Worm (Caenorhabditis elegans) whole organism, L3 larva: ENCODE results near the gene C56A3.8.

ENCODE experiments used
- R02D3.7 ChIP-seq: fragments of 150-350 bp; optimal IDR thresholded peaks from 2 replicates; lab custom pipeline; 2014; ENCODE audit warnings: missing biosample characterization, missing genetic modification characterization
- ZK546.5 ChIP-seq: sonication (generic microtip); optimal IDR thresholded peaks from 2 replicates; lab custom pipeline; 2017; ENCODE audit warnings: missing biosample characterization, missing genetic modification characterization
- aly-2 ChIP-seq: fragments of 150-350 bp; optimal IDR thresholded peaks from 2 replicates; lab custom pipeline; 2014; ENCODE audit warnings: missing biosample characterization, missing genetic modification characterization
- ama-1 ChIP-seq: fragments of 150-350 bp; optimal IDR thresholded peaks from 2 replicates; lab custom pipeline; 2018
- ceh-28 ChIP-seq: fragments of 150-350 bp; optimal IDR thresholded peaks from 2 replicates; lab custom pipeline; 2014; ENCODE audit warnings: missing biosample characterization, missing genetic modification reagents, missing genetic modification characterization
- ceh-82 ChIP-seq: fragments of 150-350 bp; optimal IDR thresholded peaks from 2 replicates; lab custom pipeline; 2014; ENCODE audit warnings: missing biosample characterization, missing genetic modification characterization
- ceh-9 ChIP-seq: sonication (generic microtip); optimal IDR thresholded peaks from 2 replicates; lab custom pipeline; 2018; ENCODE audit warnings: missing biosample characterization, missing genetic modification characterization
- egl-27 ChIP-seq: sonication (generic microtip); optimal IDR thresholded peaks from 4 replicates; lab custom pipeline; 2017; ENCODE audit warnings: missing biosample characterization, missing genetic modification reagents, missing genetic modification characterization
- egl-5 ChIP-seq: fragments of 150-350 bp; optimal IDR thresholded peaks from 2 replicates; lab custom pipeline; 2017; ENCODE audit warnings: missing biosample characterization, missing genetic modification reagents, missing genetic modification characterization, inconsistent platforms
- elt-1 ChIP-seq: fragments of 150-350 bp; optimal IDR thresholded peaks from 2 replicates; lab custom pipeline; 2014; ENCODE audit warnings: missing biosample characterization, missing genetic modification characterization
- elt-2 ChIP-seq: sonication (generic microtip); optimal IDR thresholded peaks from 2 replicates; lab custom pipeline; 2016; ENCODE audit warnings: missing genetic modification reagents, mild to moderate bottlenecking, missing genetic modification characterization, missing compliant biosample characterization
- elt-3 ChIP-seq, 3 experiments: fragments of 150-350 bp in 1 of 3; sonication (generic microtip) in 2 of 3; optimal IDR thresholded peaks; 2 replicates in 2 of 3; 4 replicates in 1 of 3; lab custom pipeline; 2014 to 2017; ENCODE audit warnings: missing biosample characterization in 3 of 3, missing genetic modification characterization in 3 of 3
- eor-1 ChIP-seq, 2 experiments: fragments of 150-350 bp; optimal IDR thresholded peaks; 2 replicates each; lab custom pipeline; 2014 to 2018; ENCODE audit warnings: missing biosample characterization in 2 of 2, missing genetic modification characterization in 2 of 2
- fkh-10 ChIP-seq: sonication (generic microtip); optimal IDR thresholded peaks from 2 replicates; lab custom pipeline; 2017; ENCODE audit warnings: missing biosample characterization, missing genetic modification reagents, missing genetic modification characterization
- fkh-2 ChIP-seq: fragments of 150-350 bp; optimal IDR thresholded peaks from 2 replicates; lab custom pipeline; 2014; ENCODE audit warnings: missing biosample characterization, missing genetic modification reagents, missing genetic modification characterization
- fos-1 ChIP-seq: fragments of 150-350 bp; optimal IDR thresholded peaks from 2 replicates; lab custom pipeline; 2014; ENCODE audit warnings: missing biosample characterization, missing genetic modification characterization
- jun-1 ChIP-seq: fragments of 150-350 bp; optimal IDR thresholded peaks from 2 replicates; lab custom pipeline; 2014; ENCODE audit warnings: missing biosample characterization, missing genetic modification reagents, missing genetic modification characterization
- lin-15B ChIP-seq: fragments of 150-350 bp; optimal IDR thresholded peaks from 2 replicates; lab custom pipeline; 2014; ENCODE audit warnings: missing biosample characterization, missing genetic modification characterization
- lin-39 ChIP-seq: fragments of 150-350 bp; optimal IDR thresholded peaks from 2 replicates; lab custom pipeline; 2018; ENCODE audit warnings: missing biosample characterization, missing genetic modification reagents, missing genetic modification characterization
- lsy-12 ChIP-seq: sonication (generic microtip); optimal IDR thresholded peaks from 2 replicates; lab custom pipeline; 2016; ENCODE audit warnings: mild to moderate bottlenecking, missing genetic modification characterization, missing compliant biosample characterization
- mdl-1 ChIP-seq: fragments of 150-350 bp; optimal IDR thresholded peaks from 2 replicates; lab custom pipeline; 2014; ENCODE audit warnings: missing biosample characterization, missing genetic modification characterization
- mml-1 ChIP-seq: fragments of 150-350 bp; sonication (generic microtip); optimal IDR thresholded peaks from 3 replicates; lab custom pipeline; 2014; ENCODE audit warnings: missing biosample characterization, missing genetic modification characterization
- nfya-1 ChIP-seq: sonication (generic microtip); optimal IDR thresholded peaks from 2 replicates; lab custom pipeline; 2017; ENCODE audit warnings: missing genetic modification characterization, mild to moderate bottlenecking, missing compliant biosample characterization, antibody characterized with exemption, moderate library complexity; ENCODE audit not compliant: insufficient read depth
- nhr-12 ChIP-seq: fragments of 150-350 bp; optimal IDR thresholded peaks from 2 replicates; lab custom pipeline; 2014; ENCODE audit warnings: missing biosample characterization, missing genetic modification characterization
- nhr-23 ChIP-seq: fragments of 150-350 bp; optimal IDR thresholded peaks from 2 replicates; lab custom pipeline; 2014; ENCODE audit warnings: missing biosample characterization, missing genetic modification reagents, missing genetic modification characterization
- nhr-237 ChIP-seq: fragments of 150-350 bp; optimal IDR thresholded peaks from 2 replicates; lab custom pipeline; 2014; ENCODE audit warnings: missing biosample characterization, missing genetic modification characterization
- nhr-25 ChIP-seq: sonication (generic microtip); optimal IDR thresholded peaks from 2 replicates; lab custom pipeline; 2017; ENCODE audit warnings: missing biosample characterization, missing genetic modification characterization
- nhr-28 ChIP-seq: fragments of 150-350 bp; optimal IDR thresholded peaks from 2 replicates; lab custom pipeline; 2014; ENCODE audit warnings: missing biosample characterization, missing genetic modification characterization
- nhr-43 ChIP-seq: sonication (generic microtip); optimal IDR thresholded peaks from 2 replicates; lab custom pipeline; 2016; ENCODE audit warnings: mild to moderate bottlenecking, missing genetic modification characterization, missing compliant biosample characterization; ENCODE audit not compliant: poor library complexity, severe bottlenecking
- nhr-67 ChIP-seq: fragments of 150-350 bp; optimal IDR thresholded peaks from 2 replicates; lab custom pipeline; 2014; ENCODE audit warnings: missing biosample characterization, missing genetic modification characterization
- nhr-76 ChIP-seq: fragments of 150-350 bp; sonication (generic microtip); optimal IDR thresholded peaks from 5 replicates; lab custom pipeline; 2014; ENCODE audit warnings: missing biosample characterization, missing genetic modification characterization
- nhr-77 ChIP-seq: fragments of 150-350 bp; optimal IDR thresholded peaks from 2 replicates; lab custom pipeline; 2014; ENCODE audit warnings: missing biosample characterization, missing genetic modification characterization
- pha-4 ChIP-seq: fragments of 150-350 bp; optimal IDR thresholded peaks from 2 replicates; lab custom pipeline; 2014; ENCODE audit warnings: missing biosample characterization, missing genetic modification reagents, missing genetic modification characterization
- pqm-1 ChIP-seq: fragments of 150-350 bp; optimal IDR thresholded peaks from 2 replicates; lab custom pipeline; 2017; ENCODE audit warnings: missing biosample characterization, missing genetic modification characterization, inconsistent platforms
- sea-2 ChIP-seq: fragments of 150-350 bp; sonication (generic microtip); optimal IDR thresholded peaks from 4 replicates; lab custom pipeline; 2014; ENCODE audit warnings: missing biosample characterization, missing genetic modification reagents, missing genetic modification characterization
- skn-1 ChIP-seq: fragments of 150-350 bp; optimal IDR thresholded peaks from 2 replicates; lab custom pipeline; 2014; ENCODE audit warnings: missing biosample characterization, missing genetic modification characterization
- unc-39 ChIP-seq: sonication (generic microtip); optimal IDR thresholded peaks from 4 replicates; lab custom pipeline; 2017; ENCODE audit warnings: missing biosample characterization, missing genetic modification characterization
- unc-62 ChIP-seq: fragments of 150-350 bp; sonication (generic microtip); optimal IDR thresholded peaks from 4 replicates; lab custom pipeline; 2014; ENCODE audit warnings: missing biosample characterization, missing genetic modification reagents, missing genetic modification characterization
- zag-1 ChIP-seq: fragments of 150-350 bp; optimal IDR thresholded peaks from 2 replicates; lab custom pipeline; 2014; ENCODE audit warnings: missing biosample characterization, missing genetic modification characterization
- ztf-11 ChIP-seq: fragments of 150-350 bp; optimal IDR thresholded peaks from 2 replicates; lab custom pipeline; 2014; ENCODE audit warnings: missing biosample characterization, missing genetic modification characterization
- ztf-4 ChIP-seq: fragments of 150-350 bp; optimal IDR thresholded peaks from 2 replicates; lab custom pipeline; 2014; ENCODE audit warnings: missing biosample characterization, missing genetic modification characterization

The C56A3.8 gene

DNA sequence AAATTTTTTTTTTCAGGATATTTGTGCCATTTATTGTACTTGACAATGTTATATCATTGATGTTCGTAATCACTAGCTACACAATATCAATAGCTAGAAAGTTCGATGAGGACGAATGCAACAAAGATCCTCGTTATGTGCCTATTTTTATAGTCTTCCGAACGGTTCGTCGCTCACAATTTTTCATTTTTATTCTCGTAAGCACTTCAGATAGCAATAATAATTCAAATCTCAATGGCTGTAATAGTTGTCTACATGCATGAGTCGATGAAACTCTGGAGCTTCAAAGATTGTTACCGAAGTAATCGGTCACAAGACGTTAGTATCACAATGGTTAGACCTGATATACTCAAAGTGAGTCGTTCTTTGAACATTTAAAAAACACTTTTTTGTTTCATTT is 30.9 kb upstream of the C56A3.8 start:
- TF ChIP-seq unc-62 (no peak), ceh-9 (tag; lab: Kevin White, UChicago) (no peak), egl-27 (no peak), jun-1 (tag; lab: Kevin White, UChicago) (peak; percentile 42), ceh-28 (tag; lab: Kevin White, UChicago) (no peak), ama-1 (lab: Kevin White, UChicago) (peak; percentile 58), fkh-2 (tag; lab: Kevin White, UChicago) (no peak), eor-1 (tag; optimal IDR thresholded peaks at IDR 0.05; lab: Kevin White, UChicago) (no peak), nhr-43 (no peak), elt-2 (tag; lab: Kevin White, UChicago) (peak; percentile 35), nhr-12 (tag; lab: Kevin White, UChicago) (no peak), lin-39 (tag; lab: Kevin White, UChicago) (no peak), nhr-237 (no peak), nhr-67 (tag; lab: Kevin White, UChicago) (no peak), aly-2 (tag; lab: Kevin White, UChicago) (no peak), nfya-1 (no peak), pha-4 (tag; lab: Kevin White, UChicago) (peak; percentile 31), pqm-1 (peak; percentile 68), unc-39 (tag; lab: Kevin White, UChicago) (no peak)

DNA sequence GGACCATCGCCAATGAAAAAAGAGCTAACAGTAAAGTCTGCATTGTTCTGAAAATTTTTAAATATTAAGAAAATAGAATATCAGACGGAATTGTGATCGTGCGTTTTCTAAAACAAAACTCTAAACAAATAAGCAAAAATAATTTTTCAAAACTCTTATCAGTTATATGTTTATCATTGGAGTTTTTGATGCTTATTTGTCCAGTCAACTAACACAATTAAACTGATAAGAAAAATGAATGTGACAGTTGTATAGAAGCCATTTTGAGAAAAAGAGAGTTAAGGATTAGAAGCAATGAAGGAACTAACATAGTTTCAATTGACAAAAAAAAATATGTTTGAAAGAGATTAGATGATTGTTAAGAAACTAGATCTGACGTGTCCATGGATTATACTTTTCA is 29.4 kb upstream of the C56A3.8 start, which contains the start of gene ttr-44:
Gene ttr-44, minus strand, starts transcription at position 47 of the 400 bp plus-strand sequence.
- TF ChIP-seq fkh-2 (tag; lab: Kevin White, UChicago) = no peak
- no peak for TF ChIP-seq unc-62
- TF ChIP-seq unc-39 (tag; lab: Kevin White, UChicago) = no peak
- no peak for TF ChIP-seq nhr-43
- no peak for TF ChIP-seq sea-2 (GFP tag; lab: Kevin White, UChicago)
- TF ChIP-seq ceh-9 (tag; lab: Kevin White, UChicago) = no peak
- TF ChIP-seq egl-5 (tag; lab: Kevin White, UChicago) = no peak
- no peak for TF ChIP-seq mml-1 (tag; lab: Kevin White, UChicago)
- no peak for TF ChIP-seq ceh-82 (tag; lab: Kevin White, UChicago)
- no peak for TF ChIP-seq nfya-1
- TF ChIP-seq elt-3 (tag; optimal IDR thresholded peaks at IDR 0.05; lab: Kevin White, UChicago) = no peak
- no peak for TF ChIP-seq zag-1 (tag; lab: Kevin White, UChicago)
- no peak for TF ChIP-seq R02D3.7
- no peak for TF ChIP-seq skn-1 (tag; lab: Kevin White, UChicago)
- TF ChIP-seq nhr-25 = no peak
- no peak for TF ChIP-seq nhr-77
- TF ChIP-seq pqm-1 = peak; percentile 87
- peak; percentile 87 for TF ChIP-seq elt-2 (tag; lab: Kevin White, UChicago)
- peak; percentile 30 for TF ChIP-seq jun-1 (tag; lab: Kevin White, UChicago)
- peak; percentile 81 for TF ChIP-seq pha-4 (tag; lab: Kevin White, UChicago)

DNA sequence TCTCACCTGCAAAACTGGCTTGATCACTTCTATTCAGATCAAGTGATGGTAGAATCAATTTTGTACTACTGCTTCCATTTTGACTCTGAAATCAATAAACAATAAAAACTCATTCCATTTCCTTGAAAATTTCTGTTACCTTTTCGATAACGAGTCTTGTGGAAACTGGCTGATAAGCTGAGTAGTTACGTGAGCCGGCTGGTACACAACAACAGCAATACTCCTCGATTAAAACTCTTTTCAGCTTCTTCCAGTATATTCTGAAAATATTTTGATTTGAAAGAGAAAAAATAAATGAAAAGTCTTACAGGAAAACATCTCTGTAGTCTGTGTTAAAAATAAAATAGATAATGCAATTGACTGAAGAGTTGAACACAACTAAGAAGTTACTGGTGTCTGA is 27.6 kb upstream of the C56A3.8 start:
- TF ChIP-seq ztf-11 (tag; lab: Kevin White, UChicago) = no peak
- peak; percentile 48 for TF ChIP-seq elt-2 (tag; lab: Kevin White, UChicago)
- TF ChIP-seq ztf-4 (tag; lab: Kevin White, UChicago) = no peak
- no peak for TF ChIP-seq lin-39 (tag; lab: Kevin White, UChicago)
- no peak for TF ChIP-seq sea-2 (GFP tag; lab: Kevin White, UChicago)
- TF ChIP-seq ama-1 (lab: Kevin White, UChicago) = no peak
- no peak for TF ChIP-seq nhr-77
- TF ChIP-seq elt-1 (tag; lab: Kevin White, UChicago) = no peak
- TF ChIP-seq egl-5 (tag; lab: Kevin White, UChicago) = no peak
- TF ChIP-seq pqm-1 = peak; percentile 32
- TF ChIP-seq nfya-1 = no peak
- TF ChIP-seq nhr-237 = no peak
- no peak for TF ChIP-seq mdl-1 (tag; lab: Kevin White, UChicago)
- TF ChIP-seq nhr-12 (tag; lab: Kevin White, UChicago) = no peak
- no peak for TF ChIP-seq mml-1 (tag; lab: Kevin White, UChicago)
- no peak for TF ChIP-seq nhr-67 (tag; lab: Kevin White, UChicago)
- TF ChIP-seq, all 47 proteins: peak for 2

DNA sequence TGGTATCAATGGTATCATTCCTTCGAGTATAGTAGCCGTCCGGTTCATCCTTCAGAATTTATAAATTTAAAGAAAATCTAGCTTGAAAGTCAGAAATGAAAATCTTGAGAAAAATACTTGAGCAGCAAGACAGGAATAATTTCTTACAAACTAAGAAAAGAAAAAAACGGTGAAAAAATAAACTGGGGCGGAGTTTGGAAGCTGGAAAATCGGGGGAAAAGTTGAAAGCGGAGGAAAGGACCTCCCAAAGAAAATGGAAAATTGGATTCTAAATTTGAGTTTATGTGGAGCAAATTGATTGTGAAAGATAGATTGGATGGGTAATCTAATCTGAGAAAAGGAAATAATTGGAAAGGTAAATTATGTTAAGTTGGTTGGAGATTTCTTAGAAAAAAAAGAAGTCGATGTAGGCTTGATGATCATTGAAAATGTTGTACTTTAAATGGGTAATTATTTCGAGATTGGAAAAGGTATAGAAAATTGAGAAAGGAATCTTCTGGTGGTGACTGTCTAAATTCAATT is 24.0 kb upstream of the C56A3.8 start, which contains the start of gene frpr-5:
Gene frpr-5, minus strand, starts transcription at position 51 of the 522 bp plus-strand sequence.
- no peak for TF ChIP-seq eor-1 (tag; optimal IDR thresholded peaks at IDR 0.05; lab: Kevin White, UChicago)

DNA sequence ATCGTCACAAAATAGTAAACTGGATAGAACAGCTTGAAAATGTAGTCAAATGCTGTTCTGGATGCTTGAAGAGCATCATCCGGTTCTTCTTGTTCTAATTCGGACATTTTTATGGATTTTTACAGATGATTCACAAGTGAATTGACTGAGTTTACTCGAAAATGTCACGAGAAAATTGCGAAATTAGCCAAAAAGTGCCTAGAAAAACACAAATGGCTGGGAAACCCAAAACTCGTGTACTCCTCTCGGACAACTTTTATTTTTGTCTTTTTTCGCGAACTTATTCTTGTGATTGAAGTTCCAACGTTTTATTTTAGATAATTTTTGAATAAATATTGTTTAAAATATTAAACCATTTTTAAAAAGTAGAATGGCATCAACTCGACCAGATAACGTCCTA is 8.5 kb upstream of the C56A3.8 start, which contains the start of the genes C56A3.4 and C56A3.5:
Gene C56A3.4, minus strand, starts transcription at position 154 of the 400 bp plus-strand sequence.
Gene C56A3.5, plus strand, starts transcription at position 367 of the 400 bp plus-strand sequence.
- TF ChIP-seq elt-2 (tag; lab: Kevin White, UChicago) (peak; percentile 22), nhr-12 (tag; lab: Kevin White, UChicago) (no peak), eor-1 (tag; optimal IDR thresholded peaks at IDR 0.05; lab: Kevin White, UChicago) (no peak), nhr-43 (peak; percentile 59), fkh-10 (no peak), zag-1 (tag; lab: Kevin White, UChicago) (no peak), pha-4 (tag; lab: Kevin White, UChicago) (peak; percentile 40), elt-3 (tag; optimal IDR thresholded peaks at IDR 0.05; lab: Kevin White, UChicago) (no peak), egl-5 (tag; lab: Kevin White, UChicago) (no peak), lsy-12 (no peak), nhr-25 (no peak), ZK546.5 (tag; lab: Kevin White, UChicago) (no peak), nhr-67 (tag; lab: Kevin White, UChicago) (no peak), pqm-1 (no peak), lin-15B (peak; percentile 82), sea-2 (GFP tag; lab: Kevin White, UChicago) (no peak), nhr-23 (tag; lab: Kevin White, UChicago) (peak; percentile 41), jun-1 (tag; lab: Kevin White, UChicago) (peak; percentile 23), nhr-76 (tag; lab: Kevin White, UChicago) (no peak), fos-1 (tag; lab: Kevin White, UChicago) (no peak), ceh-82 (tag; lab: Kevin White, UChicago) (no peak), mdl-1 (tag; lab: Kevin White, UChicago) (no peak), nhr-28 (tag; lab: Kevin White, UChicago) (no peak)
